Worm (Caenorhabditis elegans) whole organism, L3 larva: Measurements from ENCODE around the gene spp-12.

ENCODE experiments used
- R02D3.7 ChIP-seq: fragments of 150-350 bp; optimal IDR thresholded peaks from 2 replicates; lab custom pipeline; 2014; ENCODE audit warnings: missing biosample characterization, missing genetic modification characterization
- ZK546.5 ChIP-seq: sonication (generic microtip); optimal IDR thresholded peaks from 2 replicates; lab custom pipeline; 2017; ENCODE audit warnings: missing biosample characterization, missing genetic modification characterization
- ceh-16 ChIP-seq: sonication (generic microtip); optimal IDR thresholded peaks from 2 replicates; lab custom pipeline; 2017; ENCODE audit warnings: missing biosample characterization, missing genetic modification characterization
- ceh-28 ChIP-seq: fragments of 150-350 bp; optimal IDR thresholded peaks from 2 replicates; lab custom pipeline; 2014; ENCODE audit warnings: missing biosample characterization, missing genetic modification reagents, missing genetic modification characterization
- ceh-82 ChIP-seq: fragments of 150-350 bp; optimal IDR thresholded peaks from 2 replicates; lab custom pipeline; 2014; ENCODE audit warnings: missing biosample characterization, missing genetic modification characterization
- daf-12 ChIP-seq: fragments of 150-350 bp; optimal IDR thresholded peaks from 2 replicates; lab custom pipeline; 2014; ENCODE audit warnings: missing biosample characterization, missing genetic modification reagents, missing genetic modification characterization
- egl-27 ChIP-seq: sonication (generic microtip); optimal IDR thresholded peaks from 4 replicates; lab custom pipeline; 2017; ENCODE audit warnings: missing biosample characterization, missing genetic modification reagents, missing genetic modification characterization
- egl-5 ChIP-seq: fragments of 150-350 bp; optimal IDR thresholded peaks from 2 replicates; lab custom pipeline; 2017; ENCODE audit warnings: missing biosample characterization, missing genetic modification reagents, missing genetic modification characterization, inconsistent platforms
- elt-1 ChIP-seq: fragments of 150-350 bp; optimal IDR thresholded peaks from 2 replicates; lab custom pipeline; 2014; ENCODE audit warnings: missing biosample characterization, missing genetic modification characterization
- elt-3 ChIP-seq, 3 experiments: fragments of 150-350 bp in 1 of 3; sonication (generic microtip) in 2 of 3; optimal IDR thresholded peaks; 2 replicates in 2 of 3; 4 replicates in 1 of 3; lab custom pipeline; 2014 to 2017; ENCODE audit warnings: missing biosample characterization in 3 of 3, missing genetic modification characterization in 3 of 3
- fkh-10 ChIP-seq: sonication (generic microtip); optimal IDR thresholded peaks from 2 replicates; lab custom pipeline; 2017; ENCODE audit warnings: missing biosample characterization, missing genetic modification reagents, missing genetic modification characterization
- fkh-2 ChIP-seq: fragments of 150-350 bp; optimal IDR thresholded peaks from 2 replicates; lab custom pipeline; 2014; ENCODE audit warnings: missing biosample characterization, missing genetic modification reagents, missing genetic modification characterization
- fos-1 ChIP-seq: fragments of 150-350 bp; optimal IDR thresholded peaks from 2 replicates; lab custom pipeline; 2014; ENCODE audit warnings: missing biosample characterization, missing genetic modification characterization
- jun-1 ChIP-seq: fragments of 150-350 bp; optimal IDR thresholded peaks from 2 replicates; lab custom pipeline; 2014; ENCODE audit warnings: missing biosample characterization, missing genetic modification reagents, missing genetic modification characterization
- lin-15B ChIP-seq: fragments of 150-350 bp; optimal IDR thresholded peaks from 2 replicates; lab custom pipeline; 2014; ENCODE audit warnings: missing biosample characterization, missing genetic modification characterization
- lsy-12 ChIP-seq: sonication (generic microtip); optimal IDR thresholded peaks from 2 replicates; lab custom pipeline; 2016; ENCODE audit warnings: mild to moderate bottlenecking, missing genetic modification characterization, missing compliant biosample characterization
- mdl-1 ChIP-seq: fragments of 150-350 bp; optimal IDR thresholded peaks from 2 replicates; lab custom pipeline; 2014; ENCODE audit warnings: missing biosample characterization, missing genetic modification characterization
- mml-1 ChIP-seq: fragments of 150-350 bp; sonication (generic microtip); optimal IDR thresholded peaks from 3 replicates; lab custom pipeline; 2014; ENCODE audit warnings: missing biosample characterization, missing genetic modification characterization
- nfya-1 ChIP-seq: sonication (generic microtip); optimal IDR thresholded peaks from 2 replicates; lab custom pipeline; 2017; ENCODE audit warnings: missing genetic modification characterization, mild to moderate bottlenecking, missing compliant biosample characterization, antibody characterized with exemption, moderate library complexity; ENCODE audit not compliant: insufficient read depth
- nhr-11 ChIP-seq: fragments of 150-350 bp; optimal IDR thresholded peaks from 2 replicates; lab custom pipeline; 2014; ENCODE audit warnings: missing biosample characterization, missing genetic modification characterization
- nhr-23 ChIP-seq: fragments of 150-350 bp; optimal IDR thresholded peaks from 2 replicates; lab custom pipeline; 2014; ENCODE audit warnings: missing biosample characterization, missing genetic modification reagents, missing genetic modification characterization
- nhr-28 ChIP-seq: fragments of 150-350 bp; optimal IDR thresholded peaks from 2 replicates; lab custom pipeline; 2014; ENCODE audit warnings: missing biosample characterization, missing genetic modification characterization
- nhr-67 ChIP-seq: fragments of 150-350 bp; optimal IDR thresholded peaks from 2 replicates; lab custom pipeline; 2014; ENCODE audit warnings: missing biosample characterization, missing genetic modification characterization
- nhr-76 ChIP-seq: fragments of 150-350 bp; sonication (generic microtip); optimal IDR thresholded peaks from 5 replicates; lab custom pipeline; 2014; ENCODE audit warnings: missing biosample characterization, missing genetic modification characterization
- nhr-77 ChIP-seq: fragments of 150-350 bp; optimal IDR thresholded peaks from 2 replicates; lab custom pipeline; 2014; ENCODE audit warnings: missing biosample characterization, missing genetic modification characterization
- pha-4 ChIP-seq: fragments of 150-350 bp; optimal IDR thresholded peaks from 2 replicates; lab custom pipeline; 2014; ENCODE audit warnings: missing biosample characterization, missing genetic modification reagents, missing genetic modification characterization
- pqm-1 ChIP-seq: fragments of 150-350 bp; optimal IDR thresholded peaks from 2 replicates; lab custom pipeline; 2017; ENCODE audit warnings: missing biosample characterization, missing genetic modification characterization, inconsistent platforms
- skn-1 ChIP-seq: fragments of 150-350 bp; optimal IDR thresholded peaks from 2 replicates; lab custom pipeline; 2014; ENCODE audit warnings: missing biosample characterization, missing genetic modification characterization
- tbx-2 ChIP-seq: sonication (generic microtip); optimal IDR thresholded peaks from 2 replicates; lab custom pipeline; 2016; ENCODE audit warnings: mild to moderate bottlenecking, missing genetic modification characterization, missing compliant biosample characterization
- unc-62 ChIP-seq: fragments of 150-350 bp; sonication (generic microtip); optimal IDR thresholded peaks from 4 replicates; lab custom pipeline; 2014; ENCODE audit warnings: missing biosample characterization, missing genetic modification reagents, missing genetic modification characterization
- zag-1 ChIP-seq: fragments of 150-350 bp; optimal IDR thresholded peaks from 2 replicates; lab custom pipeline; 2014; ENCODE audit warnings: missing biosample characterization, missing genetic modification characterization
- ztf-4 ChIP-seq: fragments of 150-350 bp; optimal IDR thresholded peaks from 2 replicates; lab custom pipeline; 2014; ENCODE audit warnings: missing biosample characterization, missing genetic modification characterization

The spp-12 gene

DNA sequence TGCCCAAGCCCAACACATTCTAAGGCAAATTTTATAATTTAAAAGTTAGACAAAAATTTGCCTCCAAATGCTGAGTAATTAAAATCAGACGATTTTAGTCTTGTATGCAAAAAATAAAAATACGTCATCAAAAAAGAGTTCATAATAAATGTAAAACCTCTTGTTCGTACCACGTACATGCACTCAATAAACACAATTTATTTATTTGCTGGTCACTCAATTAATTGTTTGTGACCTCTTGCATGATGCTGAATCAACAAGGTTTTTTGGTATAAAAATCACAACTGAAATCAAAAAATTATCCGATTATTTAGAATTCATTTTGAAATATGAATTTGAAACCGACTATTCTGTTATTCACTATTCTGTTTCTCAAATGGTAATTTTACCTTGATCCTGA, 39.4 kb upstream of the spp-12 start, which contains the start of gene hpx-2:
hpx-2 (plus strand) TSS at position 301 of the 400 bp plus-strand sequence.
- TF ChIP-seq nhr-11 (no peak), daf-12 (tag; lab: Kevin White, UChicago) (no peak), jun-1 (tag; lab: Kevin White, UChicago) (no peak), lin-15B (tag; lab: Kevin White, UChicago) (no peak), elt-3 (tag; optimal IDR thresholded peaks at IDR 0.05; lab: Kevin White, UChicago) (no peak), fkh-2 (no peak), unc-62 (no peak), ceh-16 (tag; lab: Kevin White, UChicago) (no peak), mdl-1 (tag; lab: Kevin White, UChicago) (no peak), nhr-67 (tag; lab: Kevin White, UChicago) (no peak)
- TF ChIP-seq, all 47 proteins: peak for 0

DNA sequence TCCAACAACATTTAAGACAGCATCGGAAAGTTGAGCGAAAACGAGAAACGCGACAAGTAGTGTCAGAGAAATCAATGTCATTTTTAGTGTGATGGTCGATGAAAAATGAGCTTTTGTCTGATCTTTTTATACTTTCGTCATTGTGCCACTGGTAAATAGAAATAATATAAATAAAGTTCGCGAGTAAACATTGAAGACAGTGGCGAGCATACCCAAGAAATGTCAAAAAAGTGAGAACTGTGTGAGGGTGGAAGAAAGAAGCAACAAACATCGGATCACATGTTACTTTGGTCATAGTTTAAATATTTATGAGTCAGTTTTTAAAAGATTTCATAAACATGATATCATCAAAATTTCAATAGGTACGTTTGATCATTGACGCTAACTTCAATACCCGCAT, 35.3 kb upstream of the spp-12 start, which contains the start of gene ttr-21:
ttr-21 (minus strand) TSS at position 100 of the 400 bp plus-strand sequence.
- TF ChIP-seq pha-4 (tag; lab: Kevin White, UChicago), result peak; percentile 91
- no peak for TF ChIP-seq unc-62

ce11 chrV:13856376-13856775, 33.2 kb upstream of the spp-12 start, which contains the start of gene srx-134:
TSS of gene srx-134 (minus strand) at chrV:13856476.
- TF ChIP-seq tbx-2 (tag; lab: Kevin White, UChicago) (no peak), ZK546.5 (no peak), zag-1 (tag; lab: Kevin White, UChicago) (no peak), daf-12 (tag; lab: Kevin White, UChicago) (no peak), ceh-16 (tag; lab: Kevin White, UChicago) (no peak), skn-1 (tag; lab: Kevin White, UChicago) (no peak), nhr-76 (no peak), jun-1 (tag; lab: Kevin White, UChicago) (no peak), mml-1 (tag; lab: Kevin White, UChicago) (no peak), pqm-1 (tag; lab: Kevin White, UChicago) (no peak), nhr-23 (tag; lab: Kevin White, UChicago) (no peak), ceh-82 (tag; lab: Kevin White, UChicago) (no peak), egl-27 (tag; lab: Kevin White, UChicago) (no peak), ztf-4 (tag; lab: Kevin White, UChicago) (no peak), nhr-28 (tag; lab: Kevin White, UChicago) (no peak), lsy-12 (tag; lab: Kevin White, UChicago) (no peak), nhr-77 (tag; lab: Kevin White, UChicago) (no peak), elt-1 (tag; lab: Kevin White, UChicago) (no peak)

ce11 chrV:13857132-13857531, 32.5 kb upstream of the spp-12 start, which contains the start of gene srx-136:
TSS of gene srx-136 (plus strand) at chrV:13857432.
- TF ChIP-seq nhr-11 (no peak), ceh-28 (tag; lab: Kevin White, UChicago) (no peak), R02D3.7 (tag; lab: Kevin White, UChicago) (no peak), fkh-10 (no peak), tbx-2 (tag; lab: Kevin White, UChicago) (no peak), elt-3 (tag; optimal IDR thresholded peaks at IDR 0.05; lab: Kevin White, UChicago) (no peak), skn-1 (tag; lab: Kevin White, UChicago) (no peak), lin-15B (tag; lab: Kevin White, UChicago) (no peak), nhr-28 (tag; lab: Kevin White, UChicago) (no peak), fos-1 (no peak), pha-4 (tag; lab: Kevin White, UChicago) (no peak), nfya-1 (tag; lab: Kevin White, UChicago) (no peak), nhr-77 (tag; lab: Kevin White, UChicago) (no peak), egl-5 (tag; lab: Kevin White, UChicago) (no peak)

- no peak for TF ChIP-seq jun-1 (tag; lab: Kevin White, UChicago)
- TF ChIP-seq, all 47 proteins: peak for 0
Observed at ce11 chrV:13858906-13859305, 30.7 kb upstream of the spp-12 start, which contains the start of gene srx-135. TSS of gene srx-135 (plus strand) at chrV:13859206.
